Worm (Caenorhabditis elegans) whole organism, dauer: ENCODE measurements around the gene rnh-1.1.

ENCODE experiments used
- unc-62 ChIP-seq: sonication (generic microtip); optimal IDR thresholded peaks from 2 replicates; lab custom pipeline; 2017; ENCODE audit warnings: missing biosample characterization, missing genetic modification reagents, missing genetic modification characterization

The rnh-1.1 gene

ce11 chrII:7525458-7525857 is at the start of gene rnh-1.1, which contains the start of gene ZK1290.7:
Gene rnh-1.1, plus strand, starts transcription at chrII:7525738.
Gene ZK1290.7, minus strand, starts transcription at chrII:7525558.
- TF ChIP-seq unc-62 = no peak

DNA sequence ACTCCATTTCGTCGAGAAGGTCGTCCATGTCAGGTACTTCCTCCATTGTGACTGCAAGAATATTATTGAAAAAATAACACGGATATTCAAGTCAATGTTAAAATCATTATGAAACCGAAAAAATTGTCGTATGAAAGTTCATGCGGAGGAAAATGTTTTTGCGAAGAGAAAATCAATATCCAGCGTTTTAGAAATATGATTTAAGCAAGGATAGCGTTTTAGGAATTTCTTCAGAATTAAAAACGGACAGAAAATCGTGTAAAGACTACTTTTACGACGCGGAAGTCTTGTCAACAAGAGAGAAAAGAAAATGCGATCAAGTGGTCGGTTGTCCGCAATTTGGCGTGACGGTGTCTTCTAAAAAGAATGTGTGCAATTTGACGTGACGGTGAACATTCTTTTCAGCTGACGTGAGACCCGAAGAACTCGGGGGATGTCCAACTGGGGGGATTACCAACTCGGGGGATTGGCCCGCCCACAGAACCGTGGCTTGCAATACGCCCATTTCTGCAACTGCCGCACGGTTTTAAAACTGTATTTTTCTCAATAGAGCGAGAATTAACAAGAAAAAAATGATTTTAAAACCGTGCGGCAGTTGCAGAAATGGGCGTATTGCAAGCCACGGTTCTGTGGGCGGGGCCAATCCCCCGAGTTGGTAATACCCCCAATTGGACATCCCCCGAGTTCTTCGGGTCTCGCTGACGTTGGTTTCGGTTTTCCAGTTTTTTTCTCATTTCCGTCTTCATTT is 46.9 kb upstream of the rnh-1.1 start, which contains the start of the genes aka-1 and ubc-6:
Gene aka-1 (minus strand): TSS at position 51 of the 748 bp plus-strand sequence.
Gene ubc-6 (plus strand): TSS at position 701 of the 748 bp plus-strand sequence.
- TF ChIP-seq unc-62 = no peak

ce11 chrII:7483009-7483408 is 42.5 kb upstream of the rnh-1.1 start, which contains the start of gene cah-2:
Gene cah-2, minus strand, starts transcription at chrII:7483109.
- TF ChIP-seq unc-62 = no peak

ce11 chrII:7489605-7490004 is 35.9 kb upstream of the rnh-1.1 start, which contains the start of gene D1022.9:
Gene D1022.9, minus strand, starts transcription at chrII:7489705.
- no peak for TF ChIP-seq unc-62

ce11 chrII:7493599-7493998 is 31.9 kb upstream of the rnh-1.1 start, which contains the start of gene nas-23:
Gene nas-23, minus strand, starts transcription at chrII:7493699.
- no peak for TF ChIP-seq unc-62

ce11 chrII:7494155-7494554 is 31.4 kb upstream of the rnh-1.1 start, which contains the start of gene R10H1.1:
Gene R10H1.1, plus strand, starts transcription at chrII:7494455.
- TF ChIP-seq unc-62 = no peak

DNA sequence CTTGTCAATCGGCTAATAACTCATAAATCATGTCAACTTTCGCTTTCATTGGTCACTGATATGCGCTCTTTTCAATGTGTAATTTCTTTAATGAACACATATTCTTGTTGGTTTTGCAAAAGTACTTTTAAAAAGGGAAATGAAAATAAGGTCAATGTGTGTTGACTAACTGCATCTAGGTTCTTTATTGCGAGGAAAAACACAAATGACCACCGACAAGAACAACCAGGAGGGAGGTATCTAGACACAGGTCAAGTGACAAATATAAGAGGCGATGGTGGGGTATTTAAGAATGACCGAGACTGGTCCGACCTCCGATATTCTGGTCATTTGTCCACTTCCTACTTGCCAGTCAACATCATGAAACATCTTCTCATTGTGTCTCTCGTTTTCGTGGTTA is 29.5 kb upstream of the rnh-1.1 start, which contains the start of gene spi-1:
Gene spi-1 (plus strand): TSS at position 178 of the 400 bp plus-strand sequence.
- no peak for TF ChIP-seq unc-62

- TF ChIP-seq unc-62 = no peak
These were observed 26.1 kb upstream of the rnh-1.1 start, which contains the start of gene srab-14 for ce11 chrII:7499390-7499789. Gene srab-14, minus strand, starts transcription at chrII:7499490.

DNA sequence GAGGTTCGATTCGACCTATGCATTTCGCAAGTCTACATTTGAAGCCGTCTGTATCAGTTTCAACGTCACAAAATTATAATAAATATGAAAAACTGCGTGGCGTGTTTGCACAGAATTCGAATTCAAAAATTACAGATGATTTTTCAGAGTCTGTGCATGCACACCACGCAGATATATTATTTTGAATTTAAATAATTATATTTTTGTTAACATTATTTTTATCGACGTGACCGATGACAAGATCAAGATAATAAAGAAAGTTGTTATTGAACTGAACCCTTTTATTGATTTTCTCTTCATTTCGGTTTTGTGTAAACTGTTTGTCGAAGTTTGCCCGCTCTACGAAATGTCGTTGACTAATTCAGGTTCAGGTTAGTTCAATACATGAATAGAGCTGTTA is 20.5 kb upstream of the rnh-1.1 start, which contains the start of gene C28F5.1:
Gene C28F5.1 (plus strand): TSS at position 301 of the 400 bp plus-strand sequence.
- no peak for TF ChIP-seq unc-62

- TF ChIP-seq unc-62 = no peak
These were observed 6.3 kb upstream of the rnh-1.1 start, which contains the start of gene glb-9 for ce11 chrII:7519221-7519620. Gene glb-9, minus strand, starts transcription at chrII:7519321.

DNA sequence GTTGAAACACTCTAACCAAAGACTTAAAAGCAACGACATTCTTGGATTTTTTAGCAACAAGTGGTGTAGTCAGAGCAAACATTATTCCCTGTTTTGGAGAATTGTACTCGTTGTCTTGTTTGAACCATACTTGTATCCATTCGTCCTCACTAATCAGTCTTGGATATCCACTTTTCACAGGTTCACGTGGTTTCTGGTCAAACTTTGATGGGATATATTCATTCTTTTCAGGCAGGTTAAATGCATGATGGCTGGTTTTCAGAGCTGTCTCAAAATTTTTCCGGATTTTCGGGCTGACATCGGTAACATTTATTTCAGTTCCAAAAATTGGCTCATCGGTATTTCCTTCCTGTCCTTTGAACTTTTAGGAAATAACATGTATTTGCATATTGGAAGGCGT is 4.1 kb upstream of the rnh-1.1 start:
- no peak for TF ChIP-seq unc-62

- TF ChIP-seq unc-62 = no peak
These were observed 2.3 kb upstream of the rnh-1.1 start, which contains the start of gene ZK1290.15 for ce11 chrII:7523281-7523680. Gene ZK1290.15, plus strand, starts transcription at chrII:7523581.

- no peak for TF ChIP-seq unc-62
These were observed 2.7 kb downstream of the rnh-1.1 start for ce11 chrII:7528210-7528609.

- no peak for TF ChIP-seq unc-62
These were observed 3.6 kb downstream of the rnh-1.1 start, which contains the start of gene ZK1290.5 for ce11 chrII:7529078-7529683. Gene ZK1290.5, plus strand, starts transcription at chrII:7529643.

- no peak for TF ChIP-seq unc-62
These were observed 5.4 kb downstream of the rnh-1.1 start, which contains the start of gene wrt-1 for ce11 chrII:7530944-7531343. Gene wrt-1, plus strand, starts transcription at chrII:7530996.

DNA sequence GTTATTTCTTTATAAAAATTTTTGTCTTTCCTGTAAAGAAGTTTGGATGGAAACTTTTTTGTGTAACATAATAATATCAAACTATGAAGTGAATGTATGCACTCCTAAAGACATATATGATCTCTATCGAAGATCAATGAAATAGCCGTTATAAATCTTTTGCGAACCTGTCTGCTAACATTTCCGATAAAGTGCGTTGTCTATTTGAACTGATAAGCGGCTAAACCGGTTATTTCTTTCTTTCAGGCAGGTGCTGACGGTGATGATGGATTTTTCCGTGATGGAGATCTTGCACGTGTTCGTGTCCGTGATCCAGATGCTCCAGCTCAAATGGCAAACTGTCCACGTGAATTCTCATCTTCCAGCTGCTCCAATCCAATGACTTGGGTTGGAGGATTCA is 5.9 kb downstream of the rnh-1.1 start:
- TF ChIP-seq unc-62 = no peak

DNA sequence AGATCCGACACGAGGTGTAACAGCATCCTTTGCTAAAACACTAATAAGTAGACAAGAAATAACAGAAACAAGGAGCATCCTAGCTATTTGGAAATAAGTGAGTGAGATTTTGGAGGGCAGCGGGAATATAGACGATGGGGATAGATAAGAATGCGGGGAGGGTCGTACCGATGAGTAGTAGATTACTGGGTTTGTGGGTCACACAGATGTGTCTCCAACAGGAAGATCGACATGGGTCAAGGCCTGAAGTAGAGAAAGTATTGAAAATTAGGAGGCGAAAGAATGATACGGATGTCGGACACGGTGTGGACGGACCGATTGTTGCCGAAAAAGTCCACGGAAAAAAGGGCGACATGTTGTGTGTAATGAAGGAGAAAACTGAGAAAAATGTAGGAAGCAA is 8.8 kb downstream of the rnh-1.1 start, which contains the start of gene wrt-10:
Gene wrt-10 (minus strand): TSS at position 195 of the 400 bp plus-strand sequence.
- no peak for TF ChIP-seq unc-62
